Worm (Caenorhabditis elegans) whole organism, L4/young adult: ENCODE results near the gene alx-1.

Experiments used
- W03F9.2 ChIP-seq: fragments of 150-350 bp; optimal IDR thresholded peaks from 2 replicates; lab custom pipeline; 2014; ENCODE audit warnings: missing biosample characterization, missing genetic modification characterization
- dao-5 ChIP-seq: sonication (generic microtip); optimal IDR thresholded peaks from 2 replicates; lab custom pipeline; 2016; ENCODE audit warnings: missing genotype, missing genetic modification characterization, moderate library complexity, missing compliant biosample characterization
- him-1 ChIP-seq: sonication (generic microtip); optimal IDR thresholded peaks from 2 replicates; lab custom pipeline; 2016; ENCODE audit warnings: missing genotype, missing genetic modification reagents, missing genetic modification characterization, missing compliant biosample characterization

DNA sequence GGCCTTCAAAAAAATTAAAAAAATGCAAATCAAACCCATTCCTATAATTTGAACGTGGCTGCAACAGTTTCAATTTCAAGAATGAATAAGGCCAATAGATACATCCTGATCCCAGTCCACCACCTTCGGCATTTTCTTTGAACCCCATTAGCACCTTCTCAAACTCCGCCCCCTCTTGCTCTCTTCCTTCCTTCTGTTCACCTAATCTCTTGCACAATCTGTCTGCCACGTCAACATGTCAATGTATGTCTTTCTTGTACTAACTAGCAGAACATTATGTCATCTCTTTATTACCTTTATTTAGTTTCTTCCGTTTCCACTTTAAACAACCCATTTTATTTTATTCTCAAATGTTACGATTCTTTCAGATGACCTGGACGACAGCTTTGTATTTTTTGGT lies 36.4 kb downstream of the alx-1 start, which contains the start of gene C05B5.4:
- TF ChIP-seq him-1 (tag; lab: Kevin White, UChicago) (no peak), dao-5 (tag; lab: Kevin White, UChicago) (no peak), W03F9.2 (tag; lab: Kevin White, UChicago) (no peak)
